Worm (Caenorhabditis elegans) whole organism, young adult: ENCODE measurements around the gene mab-5.

Experiments
- B0261.1 ChIP-seq: sonication (generic microtip); optimal IDR thresholded peaks from 2 replicates; lab custom pipeline; 2016; ENCODE audit warnings: mild to moderate bottlenecking, missing genetic modification characterization, moderate library complexity, missing compliant biosample characterization
- C06A6.2 ChIP-seq: fragments of 200-800 bp; sonication (Bioruptor generic); conservative IDR thresholded peaks from 2 replicates; pipeline ENCODE4 v1.3.6; 2022; ENCODE audit warnings: missing genetic modification characterization, missing compliant biosample characterization
- F33H1.4 ChIP-seq: fragments of 200-800 bp; sonication (Bioruptor generic); IDR thresholded peaks from 2 replicates; pipeline ENCODE4 v1.3.6; 2022; ENCODE audit warnings: missing genetic modification reagents, missing genetic modification characterization, missing compliant biosample characterization
- F49E8.2 ChIP-seq: sonication (generic microtip); optimal IDR thresholded peaks from 3 replicates; lab custom pipeline; 2017; ENCODE audit warnings: missing genetic modification characterization, mild to moderate bottlenecking, missing compliant biosample characterization, antibody characterized with exemption, moderate library complexity; ENCODE audit not compliant: insufficient read depth
- F57C9.4 ChIP-seq: sonication (generic microtip); optimal IDR thresholded peaks from 2 replicates; lab custom pipeline; 2017; ENCODE audit warnings: mild to moderate bottlenecking, missing genetic modification characterization, missing compliant biosample characterization
- Y67H2A.10 ChIP-seq: fragments of 200-800 bp; sonication (Bioruptor generic); conservative IDR thresholded peaks from 2 replicates; pipeline ENCODE4 v1.3.6; 2022; ENCODE audit warnings: missing genetic modification reagents, missing genetic modification characterization, missing compliant biosample characterization
- Y79H2A.3 ChIP-seq: fragments of 200-800 bp; sonication (Bioruptor generic); conservative IDR thresholded peaks from 2 replicates; pipeline ENCODE4 v1.3.6; 2022; ENCODE audit warnings: missing genetic modification reagents, missing genetic modification characterization, missing compliant biosample characterization
- ZK185.1 ChIP-seq: sonication (generic microtip); optimal IDR thresholded peaks from 2 replicates; lab custom pipeline; 2016; ENCODE audit warnings: mild to moderate bottlenecking, missing genetic modification characterization, missing compliant biosample characterization; ENCODE audit not compliant: poor library complexity, severe bottlenecking
- ama-1 ChIP-seq, 3 experiments: fragments of 150-350 bp in 1 of 3; sonication (generic microtip) in 2 of 3; optimal IDR thresholded peaks; 2 replicates each; lab custom pipeline; 2014 to 2018; ENCODE audit warnings: missing biosample characterization in 2 of 3, missing genetic modification characterization in 2 of 3, missing genetic modification reagents in 2 of 3
- attf-5 ChIP-seq: fragments of 200-800 bp; sonication (Bioruptor generic); optimal IDR thresholded peaks from 2 replicates; lab custom pipeline; 2018; ENCODE audit warnings: mild to moderate bottlenecking, missing genetic modification characterization, missing compliant biosample characterization
- attf-6 ChIP-seq: fragments of 200-800 bp; sonication (Bioruptor generic); IDR thresholded peaks from 2 replicates; pipeline ENCODE4 v1.3.6; 2022; ENCODE audit warnings: missing genetic modification reagents, missing genetic modification characterization, missing compliant biosample characterization
- bed-1 ChIP-seq: fragments of 200-800 bp; sonication (Bioruptor generic); IDR thresholded peaks from 2 replicates; pipeline ENCODE4 v1.3.6; 2022; ENCODE audit warnings: missing genetic modification reagents, missing genetic modification characterization, missing compliant biosample characterization
- ceh-27 ChIP-seq: fragments of 200-800 bp; sonication (Bioruptor generic); optimal IDR thresholded peaks from 2 replicates; lab custom pipeline; 2018; ENCODE audit warnings: mild to moderate bottlenecking, missing genetic modification characterization, moderate library complexity, missing compliant biosample characterization
- ceh-79 ChIP-seq: sonication (generic microtip); optimal IDR thresholded peaks from 2 replicates; lab custom pipeline; 2017; ENCODE audit warnings: mild to moderate bottlenecking, missing genetic modification characterization, missing compliant biosample characterization
- ceh-91 ChIP-seq: fragments of 200-800 bp; sonication (Bioruptor generic); IDR thresholded peaks from 2 replicates; pipeline ENCODE4 v1.3.6; 2022; ENCODE audit warnings: missing genetic modification reagents, missing genetic modification characterization, missing compliant biosample characterization
- chd-7 ChIP-seq: sonication (generic microtip); optimal IDR thresholded peaks from 2 replicates; lab custom pipeline; 2016; ENCODE audit warnings: mild to moderate bottlenecking, missing genetic modification characterization, moderate library complexity, missing compliant biosample characterization
- dpl-1 ChIP-seq: fragments of 150-350 bp; optimal IDR thresholded peaks from 2 replicates; lab custom pipeline; 2014; ENCODE audit warnings: missing biosample characterization, missing genetic modification reagents, missing genetic modification characterization
- efl-1 ChIP-seq: fragments of 150-350 bp; optimal IDR thresholded peaks from 2 replicates; lab custom pipeline; 2014; ENCODE audit warnings: missing biosample characterization, missing genetic modification reagents, missing genetic modification characterization
- ekl-4 ChIP-seq: fragments of 200-800 bp; sonication (Bioruptor generic); IDR thresholded peaks from 2 replicates; pipeline ENCODE4 v1.3.6; 2022; ENCODE audit warnings: missing genetic modification reagents, missing genetic modification characterization, missing compliant biosample characterization
- ets-4 ChIP-seq: fragments of 200-800 bp; sonication (Bioruptor generic); optimal IDR thresholded peaks from 2 replicates; lab custom pipeline; 2018; ENCODE audit warnings: mild to moderate bottlenecking, missing genetic modification characterization, missing compliant biosample characterization
- him-1 ChIP-seq: sonication (generic microtip); optimal IDR thresholded peaks from 2 replicates; lab custom pipeline; 2016; ENCODE audit warnings: missing genotype, missing genetic modification reagents, missing genetic modification characterization, missing compliant biosample characterization
- hlh-12 ChIP-seq: sonication (generic microtip); optimal IDR thresholded peaks from 2 replicates; lab custom pipeline; 2016; ENCODE audit warnings: missing genetic modification characterization, missing compliant biosample characterization
- hmg-1.2 ChIP-seq: fragments of 200-800 bp; sonication (Bioruptor generic); IDR thresholded peaks from 2 replicates; pipeline ENCODE4 v1.3.6; 2022; ENCODE audit warnings: missing genetic modification reagents, missing genetic modification characterization, missing compliant biosample characterization
- hrde-1 ChIP-seq: sonication (generic microtip); optimal IDR thresholded peaks from 2 replicates; lab custom pipeline; 2016; ENCODE audit warnings: missing genetic modification characterization, mild to moderate bottlenecking, missing compliant biosample characterization, moderate library complexity, missing genotype, missing genetic modification reagents, borderline replicate concordance
- let-526 ChIP-seq: fragments of 200-800 bp; sonication (Bioruptor generic); IDR thresholded peaks from 2 replicates; pipeline ENCODE4 v1.3.6; 2022; ENCODE audit warnings: missing genetic modification reagents, missing genetic modification characterization, missing compliant biosample characterization
- lin-35 ChIP-seq, 3 experiments: fragments of 150-350 bp in 2 of 3; sonication (generic microtip) in 1 of 3; optimal IDR thresholded peaks; 2 replicates each; lab custom pipeline; 2014 to 2018; ENCODE audit warnings: missing biosample characterization in 3 of 3, missing genetic modification characterization in 3 of 3, missing genetic modification reagents in 3 of 3
- lin-54 ChIP-seq: fragments of 200-800 bp; sonication (Bioruptor generic); optimal IDR thresholded peaks from 2 replicates; lab custom pipeline; 2018; ENCODE audit warnings: mild to moderate bottlenecking, missing genetic modification characterization, missing compliant biosample characterization
- madf-6 ChIP-seq: fragments of 200-800 bp; sonication (Bioruptor generic); IDR thresholded peaks from 2 replicates; pipeline ENCODE4 v1.3.6; 2022; ENCODE audit warnings: missing genetic modification reagents, missing genetic modification characterization, missing compliant biosample characterization
- mxl-1 ChIP-seq: sonication (generic microtip); optimal IDR thresholded peaks from 2 replicates; lab custom pipeline; 2016; ENCODE audit warnings: missing genetic modification characterization, missing compliant biosample characterization
- nhr-120 ChIP-seq: fragments of 200-800 bp; sonication (Bioruptor generic); IDR thresholded peaks from 2 replicates; pipeline ENCODE4 v1.3.6; 2022; ENCODE audit warnings: missing genetic modification characterization, missing compliant biosample characterization
- nhr-80 ChIP-seq: sonication (generic microtip); optimal IDR thresholded peaks from 2 replicates; lab custom pipeline; 2016; ENCODE audit warnings: missing genetic modification characterization, missing compliant biosample characterization
- rpc-1 ChIP-seq, 2 experiments: fragments of 150-350 bp in 1 of 2; sonication (generic microtip) in 1 of 2; optimal IDR thresholded peaks; 2 replicates each; lab custom pipeline; 2014 to 2018; ENCODE audit warnings: missing biosample characterization in 1 of 2, missing genetic modification characterization in 1 of 2, missing genetic modification reagents in 1 of 2, missing genotype in 1 of 2
- snpc-1.3 ChIP-seq: sonication (generic microtip); optimal IDR thresholded peaks from 2 replicates; lab custom pipeline; 2017; ENCODE audit warnings: missing genetic modification characterization, mild to moderate bottlenecking, missing compliant biosample characterization, antibody characterized with exemption, moderate library complexity, missing genotype, missing genetic modification reagents; ENCODE audit not compliant: insufficient read depth
- snpc-3.4 ChIP-seq: sonication (generic microtip); optimal IDR thresholded peaks from 2 replicates; lab custom pipeline; 2017; ENCODE audit warnings: missing genetic modification characterization, mild to moderate bottlenecking, missing compliant biosample characterization, antibody characterized with exemption, moderate library complexity, missing genotype, missing genetic modification reagents
- sptf-2 ChIP-seq: fragments of 200-800 bp; sonication (Bioruptor generic); optimal IDR thresholded peaks from 2 replicates; lab custom pipeline; 2018; ENCODE audit warnings: mild to moderate bottlenecking, missing genetic modification characterization, missing compliant biosample characterization
- tbp1 ChIP-seq: fragments of 200-800 bp; sonication (Bioruptor generic); optimal IDR thresholded peaks from 2 replicates; lab custom pipeline; 2018; ENCODE audit warnings: mild to moderate bottlenecking, missing genetic modification characterization, missing compliant biosample characterization
- unc-62 ChIP-seq: fragments of 150-350 bp; optimal IDR thresholded peaks from 2 replicates; lab custom pipeline; 2014; ENCODE audit warnings: missing biosample characterization, missing genetic modification reagents, missing genetic modification characterization
- zfh-2 ChIP-seq: fragments of 200-800 bp; sonication (Bioruptor generic); conservative IDR thresholded peaks from 2 replicates; pipeline ENCODE4 v1.3.6; 2022; ENCODE audit warnings: missing genetic modification reagents, missing genetic modification characterization, missing compliant biosample characterization
- ztf-18 ChIP-seq: sonication (generic microtip); optimal IDR thresholded peaks from 2 replicates; lab custom pipeline; 2016; ENCODE audit warnings: missing genotype, mild to moderate bottlenecking, missing genetic modification characterization, missing compliant biosample characterization
- ztf-28 ChIP-seq: fragments of 200-800 bp; sonication (Bioruptor generic); IDR thresholded peaks from 2 replicates; pipeline ENCODE4 v1.3.6; 2022; ENCODE audit warnings: missing genetic modification reagents, missing genetic modification characterization, missing compliant biosample characterization

The mab-5 gene

ce11 chrIII:7783354-7783753 is at the start of gene mab-5:
mab-5 (minus strand) TSS chrIII:7783454.
- no peak for TF ChIP-seq ztf-28 (GFP tag; lab: Robert Waterston, UW)
- no peak for TF ChIP-seq snpc-1.3 (tag; lab: Kevin White, UChicago)
- TF ChIP-seq rpc-1 (optimal IDR thresholded peaks at IDR 0.05; lab: Kevin White, UChicago): no peak
- TF ChIP-seq rpc-1 (tag; optimal IDR thresholded peaks at IDR 0.05; lab: Kevin White, UChicago): no peak
- TF ChIP-seq Y79H2A.3: no peak
- no peak for TF ChIP-seq F57C9.4 (tag; lab: Kevin White, UChicago)
- no peak for TF ChIP-seq ceh-27 (GFP tag; lab: Kevin White, UChicago)
- TF ChIP-seq sptf-2: no peak
- no peak for TF ChIP-seq mxl-1 (tag; lab: Kevin White, UChicago)
- TF ChIP-seq ceh-91 (GFP tag; lab: Robert Waterston, UW): no peak
- TF ChIP-seq ets-4 (GFP tag; lab: Kevin White, UChicago): no peak
- TF ChIP-seq attf-6: no peak
- no peak for TF ChIP-seq bed-1 (GFP tag; lab: Robert Waterston, UW)
- TF ChIP-seq B0261.1 (tag; lab: Kevin White, UChicago): no peak
- no peak for TF ChIP-seq hlh-12 (tag; lab: Kevin White, UChicago)
- TF ChIP-seq, all 124 proteins: peak for 0

ce11 chrIII:7832473-7832872 is 49.2 kb upstream of the mab-5 start:
- TF ChIP-seq him-1 (tag; lab: Kevin White, UChicago) (peak; percentile 22), snpc-3.4 (no peak)

- TF ChIP-seq ama-1 (optimal IDR thresholded peaks at IDR 0.05; lab: Kevin White, UChicago): no peak
- no peak for TF ChIP-seq ama-1 (GFP tag; optimal IDR thresholded peaks at IDR 0.05; lab: Kevin White, UChicago)
- no peak for TF ChIP-seq nhr-80
- no peak for TF ChIP-seq chd-7 (tag; lab: Kevin White, UChicago)
- TF ChIP-seq madf-6 (GFP tag; lab: Robert Waterston, UW): peak; percentile 15; the same call in 1 of the 2 replicates
- peak; percentile 81 for TF ChIP-seq F33H1.4 (GFP tag; lab: Robert Waterston, UW)
- peak; percentile 44 for TF ChIP-seq attf-5
- peak in 1 of 3 experiments; percentile 3 for TF ChIP-seq lin-35 (GFP tag; optimal IDR thresholded peaks at IDR 0.05; lab: Kevin White, UChicago)
- TF ChIP-seq lin-54 (GFP tag; lab: Kevin White, UChicago): no peak
- TF ChIP-seq ceh-27 (GFP tag; lab: Kevin White, UChicago): no peak
- TF ChIP-seq efl-1 (GFP tag; lab: Kevin White, UChicago): peak; percentile 8
- TF ChIP-seq nhr-120 (GFP tag; lab: Robert Waterston, UW): no peak
These were observed 45.6 kb upstream of the mab-5 start, which contains the start of the genes egl-45 and kcmf-1 for ce11 chrIII:7828576-7829461. egl-45 (minus strand) TSS chrIII:7828626. kcmf-1 (plus strand) TSS chrIII:7829411.

DNA sequence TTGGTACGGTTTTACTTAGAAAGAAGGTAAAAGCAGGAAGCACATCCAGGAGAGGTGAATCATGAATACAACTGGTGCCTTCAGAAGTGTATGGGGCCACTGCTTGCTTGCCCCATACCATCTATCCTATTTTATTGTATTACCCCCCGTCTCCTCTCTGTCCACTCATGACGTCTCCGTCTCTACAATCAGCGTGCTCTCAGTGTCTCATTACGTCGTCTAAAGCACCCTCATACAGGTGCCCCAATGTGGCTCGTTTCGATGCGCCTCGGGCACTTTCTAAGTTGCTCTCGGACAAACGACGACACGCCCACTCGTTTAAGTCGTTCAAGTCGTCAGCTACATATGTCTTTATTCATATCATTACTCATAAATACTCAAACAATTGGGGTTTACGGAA is 40.8 kb upstream of the mab-5 start:
- TF ChIP-seq tbp1 (peak; percentile 30), efl-1 (GFP tag; lab: Kevin White, UChicago) (no peak), ZK185.1 (tag; lab: Kevin White, UChicago) (no peak), nhr-120 (GFP tag; lab: Robert Waterston, UW) (no peak), ztf-18 (tag; lab: Kevin White, UChicago) (peak; percentile 3), F49E8.2 (tag; lab: Kevin White, UChicago) (no peak), let-526 (no peak), C06A6.2 (no peak), dpl-1 (GFP tag; lab: Kevin White, UChicago) (no peak), zfh-2 (GFP tag; lab: Robert Waterston, UW) (no peak), madf-6 (GFP tag; lab: Robert Waterston, UW) (peak; percentile 49), hmg-1.2 (GFP tag; lab: Robert Waterston, UW) (no peak), ekl-4 (GFP tag; lab: Robert Waterston, UW) (0 out of 2 replicates have a peak, but pooled peaks have one; percentile 15), ceh-79 (tag; lab: Kevin White, UChicago) (no peak), Y67H2A.10 (no peak), Y79H2A.3 (no peak), hrde-1 (peak; percentile 61), bed-1 (GFP tag; lab: Robert Waterston, UW) (no peak), unc-62 (GFP tag; lab: Kevin White, UChicago) (no peak), snpc-1.3 (tag; lab: Kevin White, UChicago) (no peak), ceh-91 (GFP tag; lab: Robert Waterston, UW) (no peak)
